Worm (Caenorhabditis elegans): ENCODE results near the gene pkc-3.

- TF ChIP-seq ceh-6 (GFP tag; optimal IDR thresholded peaks at IDR 0.05) (no peak), fkh-10 (GFP tag; optimal IDR thresholded peaks at IDR 0.05) (no peak), hlh-30 (tag; optimal IDR thresholded peaks at IDR 0.05; ENCODE audit: insufficient read depth) (no peak), ama-1 (optimal IDR thresholded peaks at IDR 0.05) (no peak), fkh-6 (tag; optimal IDR thresholded peaks at IDR 0.05) (no peak), hlh-8 (tag; optimal IDR thresholded peaks at IDR 0.05) (no peak), nfya-1 (tag; optimal IDR thresholded peaks at IDR 0.05) (no peak), hlh-13 (GFP tag; optimal IDR thresholded peaks at IDR 0.05) (no peak), Y22D7AL.16 (tag; optimal IDR thresholded peaks at IDR 0.05) (no peak), ceh-2 (tag; optimal IDR thresholded peaks at IDR 0.05) (no peak), ceh-30 (tag; optimal IDR thresholded peaks at IDR 0.05) (no peak), ceh-24 (tag; optimal IDR thresholded peaks at IDR 0.05) (no peak), unc-55 (GFP tag; optimal IDR thresholded peaks at IDR 0.05) (no peak)
Observed at ce11 chrII:5377467-5378238, 2.2 kb upstream of the pkc-3 start, which contains the start of gene prdx-2.

All from whole organism, late embryonic.